Fruit fly (Drosophila melanogaster): ENCODE results near the gene Gs1.
A peak's percentile ranks its signal among the peaks of the same experiment; 100 is the strongest.

Gs1 gene

dm6 chr2L:161453-162175, 29.7 kb downstream of the Gs1 start (continued):
- TF ChIP-seq cyc (GFP tag; optimal IDR thresholded peaks at IDR 0.05) (no peak), spab (GFP tag; optimal IDR thresholded peaks at IDR 0.05) (no peak), ss (GFP tag; optimal IDR thresholded peaks at IDR 0.05) (peak; percentile 51 to 80)

dm6 chr2L:162208-162607, 30.3 kb downstream of the Gs1 start:
- peak; percentile 25 for TF ChIP-seq CG10631 (GFP tag; optimal IDR thresholded peaks at IDR 0.05)
- TF ChIP-seq CG32006 (GFP tag; optimal IDR thresholded peaks at IDR 0.05), result no peak
- TF ChIP-seq esn (GFP tag; optimal IDR thresholded peaks at IDR 0.05), result no peak
- peak; percentile 56 for TF ChIP-seq Eip78C (GFP tag)
- no peak for TF ChIP-seq CG10669 (GFP tag; optimal IDR thresholded peaks at IDR 0.05)
- no peak for TF ChIP-seq Eip93F (GFP tag; optimal IDR thresholded peaks at IDR 0.05)
- no peak for TF ChIP-seq net (GFP tag; optimal IDR thresholded peaks at IDR 0.05)
- TF ChIP-seq CG3919 (GFP tag; optimal IDR thresholded peaks at IDR 0.05), result no peak
- no peak for TF ChIP-seq CG11902 (GFP tag; optimal IDR thresholded peaks at IDR 0.05)
- TF ChIP-seq acj6 (GFP tag; optimal IDR thresholded peaks at IDR 0.05), result no peak
- no peak for TF ChIP-seq eg (GFP tag; IDR thresholded peaks at IDR 0.05)

DNA sequence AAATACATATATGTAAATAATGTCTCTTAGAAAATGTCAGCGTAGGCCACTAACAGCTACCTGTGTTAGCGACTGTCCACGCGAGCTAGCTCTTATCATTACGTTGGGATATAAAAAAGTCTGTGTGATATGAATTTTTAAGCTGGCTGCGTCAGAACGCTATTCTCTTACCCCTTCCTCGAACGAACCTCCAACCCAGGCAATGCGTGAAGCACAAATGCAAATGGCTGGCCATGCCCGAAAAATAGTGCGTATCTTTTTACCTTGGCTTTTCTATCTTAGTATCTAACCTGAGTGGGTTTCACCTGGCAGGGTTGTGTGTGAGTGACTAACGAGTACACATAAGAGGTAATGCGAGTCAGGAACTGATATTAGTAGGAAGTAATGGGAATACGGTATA, 31.4 kb downstream of the Gs1 start:
- peak; percentile 24 for TF ChIP-seq fkh (GFP tag; optimal IDR thresholded peaks at IDR 0.05)
- TF ChIP-seq Gug (GFP tag; IDR thresholded peaks at IDR 0.05), result no peak

DNA sequence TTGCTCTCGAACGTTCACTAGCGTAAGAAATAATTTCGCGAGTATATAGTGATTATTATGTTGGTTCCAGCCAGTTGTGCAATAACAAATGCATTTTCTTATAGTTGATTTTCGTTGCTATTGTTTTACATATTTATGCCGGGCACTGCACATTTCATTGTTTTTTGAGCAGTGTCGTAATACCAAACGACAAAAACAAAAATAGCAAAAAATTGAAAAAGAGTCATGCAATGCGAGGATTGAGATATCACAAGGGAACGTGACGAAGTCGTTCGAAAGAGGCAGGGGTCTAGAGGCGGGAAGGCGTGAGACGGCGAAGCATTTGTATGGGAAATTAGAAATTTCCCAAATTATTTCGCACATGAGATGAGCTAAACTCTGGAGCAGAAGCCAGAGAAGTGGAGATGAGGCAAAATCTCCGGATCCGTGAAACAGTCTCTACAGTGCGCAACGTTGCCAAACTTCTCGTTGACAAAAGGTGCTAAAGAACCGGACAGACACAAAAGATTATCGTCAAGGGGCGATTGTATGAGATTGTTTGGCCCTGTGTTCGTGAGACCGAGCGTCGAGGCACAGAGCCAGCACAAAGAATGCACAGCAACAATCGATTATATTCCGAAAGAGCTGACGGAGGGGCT, 33.5 kb downstream of the Gs1 start:
- TF ChIP-seq CG31627 (GFP tag; optimal IDR thresholded peaks at IDR 0.05) (no peak), pdm3 (GFP tag; optimal IDR thresholded peaks at IDR 0.05) (no peak), CG34406 (GFP tag; optimal IDR thresholded peaks at IDR 0.05) (no peak), Smox (GFP tag; optimal IDR thresholded peaks at IDR 0.05) (no peak), CG8319 (GFP tag; optimal IDR thresholded peaks at IDR 0.05) (no peak), svp (GFP tag) (peak; percentile 86), CG3919 (GFP tag; optimal IDR thresholded peaks at IDR 0.05) (no peak), CG15336 (GFP tag; IDR thresholded peaks at IDR 0.05) (no peak), net (GFP tag; optimal IDR thresholded peaks at IDR 0.05) (no peak), CG11294 (GFP tag; IDR thresholded peaks at IDR 0.05) (no peak), Sox102F (GFP tag; optimal IDR thresholded peaks at IDR 0.05) (no peak), fd59A (GFP tag; optimal IDR thresholded peaks at IDR 0.05) (no peak), OdsH (GFP tag; optimal IDR thresholded peaks at IDR 0.05) (no peak), fkh (GFP tag; optimal IDR thresholded peaks at IDR 0.05) (no peak), CG1621 (tag; optimal IDR thresholded peaks at IDR 0.05) (no peak), CG11762 (GFP tag; optimal IDR thresholded peaks at IDR 0.05; ENCODE audit: insufficient read depth) (no peak), Eip75B (GFP tag; optimal IDR thresholded peaks at IDR 0.05) (no peak), lz (GFP tag; optimal IDR thresholded peaks at IDR 0.05) (no peak), CG4318 (GFP tag; optimal IDR thresholded peaks at IDR 0.05) (no peak), CG7368 (GFP tag; optimal IDR thresholded peaks at IDR 0.05) (no peak), Eip93F (GFP tag; optimal IDR thresholded peaks at IDR 0.05) (no peak), CG11902 (GFP tag; optimal IDR thresholded peaks at IDR 0.05) (no peak), CG6276 (GFP tag; optimal IDR thresholded peaks at IDR 0.05) (no peak), vri (GFP tag; optimal IDR thresholded peaks at IDR 0.05) (peak; percentile 47), Ets96B (tag; optimal IDR thresholded peaks at IDR 0.05) (no peak), CG6854 (GFP tag; optimal IDR thresholded peaks at IDR 0.05) (peak; percentile 16), CG16779 (tag; optimal IDR thresholded peaks at IDR 0.05) (no peak), spab (GFP tag; optimal IDR thresholded peaks at IDR 0.05) (no peak), Sox14 (GFP tag; optimal IDR thresholded peaks at IDR 0.05) (peak; percentile 44), Hr38 (GFP tag; optimal IDR thresholded peaks at IDR 0.05) (no peak), cyc (GFP tag; optimal IDR thresholded peaks at IDR 0.05) (no peak), esn (GFP tag; optimal IDR thresholded peaks at IDR 0.05) (no peak), CG10669 (GFP tag; optimal IDR thresholded peaks at IDR 0.05) (no peak), CG6808 (GFP tag; optimal IDR thresholded peaks at IDR 0.05) (no peak), Sox15 (GFP tag; optimal IDR thresholded peaks at IDR 0.05) (no peak), acj6 (GFP tag; optimal IDR thresholded peaks at IDR 0.05) (no peak), Hr39 (GFP tag; optimal IDR thresholded peaks at IDR 0.05) (no peak)
